Fruit fly (Drosophila melanogaster): ENCODE measurements around the gene ogre.
A peak's percentile ranks its signal among the peaks of the same experiment; 100 is the strongest.

The ogre gene

DNA sequence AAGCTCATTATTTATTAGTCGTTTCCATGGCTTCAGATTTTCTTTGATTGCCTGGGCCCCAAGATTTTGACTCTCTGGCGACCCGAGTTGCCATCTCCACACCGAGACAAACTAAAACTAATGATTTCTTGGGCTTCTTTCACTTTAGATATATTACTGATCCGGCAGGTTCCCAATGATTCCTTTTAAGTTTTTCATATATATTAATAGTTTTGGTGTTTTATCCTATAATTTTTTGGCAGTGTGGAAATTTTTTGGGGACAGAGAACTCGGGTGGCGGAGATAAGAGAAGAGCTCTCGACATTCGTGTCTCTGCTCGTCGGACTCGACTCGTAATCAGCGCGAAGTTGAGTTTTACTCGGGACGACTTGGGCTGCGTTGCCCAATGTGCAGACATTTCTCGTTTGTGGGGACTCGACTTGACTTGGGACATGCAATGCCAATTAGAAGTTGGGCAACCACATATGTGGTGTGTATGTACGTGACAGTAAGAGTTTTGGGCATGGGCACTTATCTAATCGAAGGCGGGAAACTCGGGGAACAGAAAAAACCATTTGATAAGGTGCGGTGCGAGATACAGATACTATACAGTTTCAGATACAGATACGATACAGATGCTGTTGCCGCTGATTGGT is 10.1 kb upstream of the ogre start (continued):
- TF ChIP-seq CG16863 (GFP tag; optimal IDR thresholded peaks at IDR 0.05) (peak; percentile 12), ems (GFP tag; optimal IDR thresholded peaks at IDR 0.05) (peak; percentile 34), unpg (GFP tag; optimal IDR thresholded peaks at IDR 0.05) (peak; percentile 65), gcm2 (GFP tag; optimal IDR thresholded peaks at IDR 0.05) (no peak), HLH4C (GFP tag; IDR thresholded peaks at IDR 0.05; ENCODE audit: partially characterized antibody) (no peak), NC2β (GFP tag; optimal IDR thresholded peaks at IDR 0.05) (no peak), dmrt99B (tag; optimal IDR thresholded peaks at IDR 0.05) (peak; percentile 56), lmd (GFP tag; IDR thresholded peaks at IDR 0.05) (peak; percentile 42; the same call in 1 of the 2 replicates), CG11696 (GFP tag; IDR thresholded peaks at IDR 0.05) (no peak), sc (optimal IDR thresholded peaks at IDR 0.05) (no peak), sc (GFP tag; optimal IDR thresholded peaks at IDR 0.05) (peak; percentile 22), CG8478 (optimal IDR thresholded peaks at IDR 0.05) (no peak), Hand (GFP tag; optimal IDR thresholded peaks at IDR 0.05) (peak; percentile 17), CrebB (tag; optimal IDR thresholded peaks at IDR 0.05) (no peak), CHES-1-like (GFP tag; optimal IDR thresholded peaks at IDR 0.05) (peak; percentile 5), CG8388 (GFP tag; optimal IDR thresholded peaks at IDR 0.05) (peak; percentile 33), pros (GFP tag; optimal IDR thresholded peaks at IDR 0.05) (no peak), inv (GFP tag; IDR thresholded peaks at IDR 0.05; ENCODE audit: partially characterized antibody) (no peak), CG9609 (GFP tag; optimal IDR thresholded peaks at IDR 0.05) (no peak), knrl (GFP tag; IDR thresholded peaks at IDR 0.05; ENCODE audit: partially characterized antibody) (no peak), CG9932 (GFP tag; IDR thresholded peaks at IDR 0.05) (peak; percentile 39; the same call in 1 of the 2 replicates), NFAT (GFP tag; IDR thresholded peaks at IDR 0.05) (peak; percentile 36; the same call in 1 of the 2 replicates), CG30431 (GFP tag; optimal IDR thresholded peaks at IDR 0.05) (no peak), Dek (tag; optimal IDR thresholded peaks at IDR 0.05) (peak; percentile 52), pita (GFP tag; optimal IDR thresholded peaks at IDR 0.05) (no peak), CG12769 (tag; optimal IDR thresholded peaks at IDR 0.05) (peak; percentile 59), CG4730 (GFP tag; IDR thresholded peaks at IDR 0.05) (0 out of 2 replicates have a peak, but pooled peaks have one; percentile 15), CG12942 (GFP tag; optimal IDR thresholded peaks at IDR 0.05) (no peak), Dbx (GFP tag; IDR thresholded peaks at IDR 0.05) (no peak), CG1602 (GFP tag; optimal IDR thresholded peaks at IDR 0.05) (peak; percentile 22), sna (GFP tag; IDR thresholded peaks at IDR 0.05; ENCODE audit: partially characterized antibody) (no peak), Doc2 (GFP tag; IDR thresholded peaks at IDR 0.05) (no peak), dmrt11E (tag; optimal IDR thresholded peaks at IDR 0.05) (peak; percentile 30), Myb (GFP tag; optimal IDR thresholded peaks at IDR 0.05) (no peak), CG15073 (GFP tag; optimal IDR thresholded peaks at IDR 0.05) (no peak), zfh2 (GFP tag; optimal IDR thresholded peaks at IDR 0.05) (no peak), Hr39 (optimal IDR thresholded peaks at IDR 0.05) (no peak), Fer2 (tag; optimal IDR thresholded peaks at IDR 0.05) (no peak), cg (GFP tag; optimal IDR thresholded peaks at IDR 0.05) (no peak), Blimp-1 (GFP tag; optimal IDR thresholded peaks at IDR 0.05) (peak; percentile 43), CG2875 (GFP tag; optimal IDR thresholded peaks at IDR 0.05) (no peak), CG12659 (GFP tag; optimal IDR thresholded peaks at IDR 0.05) (peak; percentile 45), ken (GFP tag; IDR thresholded peaks at IDR 0.05) (no peak), Atf-2 (GFP tag; optimal IDR thresholded peaks at IDR 0.05) (no peak), CG13296 (GFP tag; optimal IDR thresholded peaks at IDR 0.05) (peak; percentile 14), Med (GFP tag) (peak; percentile 82), Ssrp (tag; optimal IDR thresholded peaks at IDR 0.05) (no peak), CG1832 (GFP tag; optimal IDR thresholded peaks at IDR 0.05) (no peak), dysf (GFP tag; IDR thresholded peaks at IDR 0.05) (peak; percentile 75), sima (GFP tag; optimal IDR thresholded peaks at IDR 0.05) (no peak), scrt (GFP tag; optimal IDR thresholded peaks at IDR 0.05) (peak; percentile 41)

Data from whole organism, embryonic.